Fruit fly (Drosophila melanogaster) whole organism, embryonic: Measurements from ENCODE around the gene Hecw.
A peak's percentile ranks its signal among the peaks of the same experiment; 100 is the strongest.

ENCODE experiments used
- Antp ChIP-seq: fragments of 200-800 bp; sonication (Bioruptor generic); optimal IDR thresholded peaks from 3 replicates; lab custom pipeline; 2016; ENCODE audit warnings: missing biosample characterization, missing genetic modification characterization
- Asciz ChIP-seq: fragments of 200-800 bp; sonication (Bioruptor generic); optimal IDR thresholded peaks from 2 replicates; lab custom pipeline; 2017; ENCODE audit warnings: missing biosample characterization, mild to moderate bottlenecking, missing genetic modification characterization, missing genetic modification reagents
- CG10959 ChIP-seq: fragments of 200-800 bp; sonication (Bioruptor generic); IDR thresholded peaks from 2 replicates; pipeline ENCODE4 v1.3.6; 2022; ENCODE audit warnings: missing biosample characterization, missing genetic modification characterization
- CG1233 ChIP-seq: fragments of 200-800 bp; sonication (Bioruptor generic); optimal IDR thresholded peaks from 4 replicates; lab custom pipeline; 2018; ENCODE audit warnings: missing biosample characterization, mild to moderate bottlenecking, missing genetic modification characterization
- CG1529 ChIP-seq: fragments of 200-800 bp; sonication (Bioruptor generic); optimal IDR thresholded peaks from 3 replicates; lab custom pipeline; 2018; ENCODE audit warnings: missing biosample characterization, missing genetic modification characterization
- CG1602 ChIP-seq: fragments of 200-800 bp; sonication (Bioruptor generic); optimal IDR thresholded peaks from 3 replicates; lab custom pipeline; 2016; ENCODE audit warnings: missing biosample characterization, missing genetic modification characterization
- CG16813 ChIP-seq: fragments of 200-800 bp; sonication (Bioruptor generic); IDR thresholded peaks from 3 replicates; pipeline ENCODE4 v1.3.6; 2022; ENCODE audit warnings: missing biosample characterization, missing genetic modification characterization; ENCODE audit not compliant: partially characterized antibody
- CG18764 ChIP-seq: fragments of 200-800 bp; sonication (Bioruptor generic); optimal IDR thresholded peaks from 3 replicates; lab custom pipeline; 2016; ENCODE audit warnings: missing biosample characterization, missing genetic modification characterization
- CG2889 ChIP-seq: fragments of 200-800 bp; sonication (Bioruptor generic); IDR thresholded peaks from 3 replicates; pipeline ENCODE4 v1.3.6; 2022; ENCODE audit warnings: missing biosample characterization, missing genetic modification characterization
- CG3163 ChIP-seq: fragments of 200-800 bp; sonication (Bioruptor generic); optimal IDR thresholded peaks from 3 replicates; lab custom pipeline; 2016; ENCODE audit warnings: missing biosample characterization, missing genetic modification characterization
- CG32767 ChIP-seq: fragments of 200-800 bp; sonication (Bioruptor generic); IDR thresholded peaks from 2 replicates; pipeline ENCODE4 v1.3.6; 2022; ENCODE audit warnings: missing biosample characterization, missing genetic modification characterization
- CG3838 ChIP-seq: fragments of 200-800 bp; sonication (Bioruptor generic); optimal IDR thresholded peaks from 3 replicates; lab custom pipeline; 2016; ENCODE audit warnings: missing biosample characterization, missing genetic modification characterization
- CG42726 ChIP-seq: fragments of 200-800 bp; sonication (Bioruptor generic); IDR thresholded peaks from 2 replicates; pipeline ENCODE4 v1.3.6; 2022; ENCODE audit warnings: missing biosample characterization, missing genetic modification characterization; ENCODE audit not compliant: partially characterized antibody
- CG4282 ChIP-seq: fragments of 200-800 bp; sonication (Bioruptor generic); optimal IDR thresholded peaks from 2 replicates; lab custom pipeline; 2016; ENCODE audit warnings: missing biosample characterization, missing genetic modification characterization
- CG4854 ChIP-seq: fragments of 200-800 bp; sonication (Bioruptor generic); optimal IDR thresholded peaks from 2 replicates; lab custom pipeline; 2016; ENCODE audit warnings: missing biosample characterization, missing genetic modification characterization, inconsistent platforms
- CG7839 ChIP-seq: fragments of 200-800 bp; sonication (Bioruptor generic); optimal IDR thresholded peaks from 3 replicates; lab custom pipeline; 2018; ENCODE audit warnings: missing biosample characterization, mild to moderate bottlenecking, missing genetic modification characterization, moderate library complexity
- Chrac-16 ChIP-seq: fragments of 200-800 bp; sonication (Bioruptor generic); optimal IDR thresholded peaks from 3 replicates; lab custom pipeline; 2016; ENCODE audit warnings: missing biosample characterization, missing genetic modification characterization
- Dfd ChIP-seq, 2 experiments: fragments of >200 bp; optimal IDR thresholded peaks; 2 replicates each; lab custom pipeline; 2017; ENCODE audit warnings: missing biosample characterization in 2 of 2, missing genetic modification characterization in 2 of 2
- Dref ChIP-seq: fragments of 200-800 bp; sonication (Bioruptor generic); IDR thresholded peaks from 2 replicates; pipeline ENCODE4 v1.3.6; 2022; ENCODE audit warnings: missing biosample characterization, missing genetic modification characterization
- Drgx ChIP-seq: fragments of 200-800 bp; sonication (Bioruptor generic); IDR thresholded peaks from 2 replicates; pipeline ENCODE4 v1.3.6; 2022; ENCODE audit warnings: missing biosample characterization, missing genetic modification characterization
- HLH4C ChIP-seq: fragments of 200-800 bp; sonication (Bioruptor generic); IDR thresholded peaks from 3 replicates; pipeline ENCODE4 v1.3.6; 2022; ENCODE audit warnings: missing biosample characterization, missing genetic modification characterization; ENCODE audit not compliant: partially characterized antibody
- Hey ChIP-seq: fragments of 200-800 bp; sonication (Bioruptor generic); optimal IDR thresholded peaks from 3 replicates; lab custom pipeline; 2018; ENCODE audit warnings: missing biosample characterization, mild to moderate bottlenecking, missing genetic modification characterization
- Lpt ChIP-seq: fragments of >200 bp; optimal IDR thresholded peaks from 2 replicates; lab custom pipeline; 2018; ENCODE audit warnings: missing biosample characterization, missing genetic modification characterization
- Med ChIP-seq: fragments of 200-800 bp; sonication (Bioruptor generic); peaks from one replicate; lab custom pipeline; 2016; ENCODE audit warnings: missing biosample characterization, missing genetic modification characterization, mild to moderate bottlenecking, inconsistent platforms, moderate library complexity
- NC2β ChIP-seq: fragments of 200-800 bp; sonication (Bioruptor generic); optimal IDR thresholded peaks from 2 replicates; lab custom pipeline; 2016; ENCODE audit warnings: missing biosample characterization, missing genetic modification characterization
- Neu2 ChIP-seq: fragments of 200-800 bp; sonication (Bioruptor generic); optimal IDR thresholded peaks from 3 replicates; lab custom pipeline; 2016; ENCODE audit warnings: missing biosample characterization, missing genetic modification characterization, borderline replicate concordance
- TFAM ChIP-seq: fragments of 200-800 bp; sonication (Bioruptor generic); optimal IDR thresholded peaks from 2 replicates; lab custom pipeline; 2017; ENCODE audit warnings: missing biosample characterization, missing genetic modification characterization, inconsistent platforms
- Trl ChIP-seq, 3 experiments: fragments of >200 bp in 2 of 3; fragments of 200-800 bp in 1 of 3; sonication (Bioruptor generic) in 1 of 3; optimal IDR thresholded peaks; 2 replicates in 1 of 3; 3 replicates in 2 of 3; lab custom pipeline; 2016 to 2017; ENCODE audit warnings: missing biosample characterization in 1 of 3, missing genetic modification characterization in 1 of 3
- ac ChIP-seq: fragments of 200-800 bp; sonication (Bioruptor generic); optimal IDR thresholded peaks from 3 replicates; lab custom pipeline; 2017; ENCODE audit warnings: missing biosample characterization, mild to moderate bottlenecking, missing genetic modification characterization
- amos ChIP-seq: fragments of 200-800 bp; sonication (Bioruptor generic); IDR thresholded peaks from 2 replicates; pipeline ENCODE4 v1.3.6; 2022; ENCODE audit warnings: missing biosample characterization, missing genetic modification characterization; ENCODE audit not compliant: partially characterized antibody
- ara ChIP-seq: fragments of 200-800 bp; sonication (Bioruptor generic); IDR thresholded peaks from 2 replicates; pipeline ENCODE4 v1.3.6; 2022; ENCODE audit warnings: missing biosample characterization, missing genetic modification characterization
- ash1 ChIP-seq: fragments of 200-800 bp; sonication (Bioruptor generic); optimal IDR thresholded peaks from 2 replicates; lab custom pipeline; 2018; ENCODE audit warnings: missing biosample characterization, mild to moderate bottlenecking, missing genetic modification characterization
- bbx ChIP-seq: fragments of 200-800 bp; sonication (Bioruptor generic); IDR thresholded peaks from 2 replicates; pipeline ENCODE4 v1.3.6; 2022; ENCODE audit warnings: missing biosample characterization, missing genetic modification characterization; ENCODE audit not compliant: partially characterized antibody
- br ChIP-seq: fragments of >200 bp; optimal IDR thresholded peaks from 2 replicates; lab custom pipeline; 2017
- corto ChIP-seq: fragments of 200-800 bp; sonication (Bioruptor generic); optimal IDR thresholded peaks from 2 replicates; lab custom pipeline; 2016; ENCODE audit warnings: missing biosample characterization, mild to moderate bottlenecking, missing genetic modification characterization, moderate library complexity
- esg ChIP-seq: fragments of 200-800 bp; sonication (Bioruptor generic); conservative IDR thresholded peaks from 2 replicates; pipeline ENCODE4 v1.3.6; 2022; ENCODE audit warnings: missing biosample characterization, missing genetic modification characterization
- gfzf ChIP-seq: fragments of 200-800 bp; sonication (Bioruptor generic); optimal IDR thresholded peaks from 2 replicates; lab custom pipeline; 2016; ENCODE audit warnings: missing biosample characterization, mild to moderate bottlenecking, missing genetic modification characterization, moderate library complexity
- grau ChIP-seq: fragments of 200-800 bp; optimal IDR thresholded peaks from 3 replicates; lab custom pipeline; 2019; ENCODE audit warnings: missing biosample characterization, mild to moderate bottlenecking, missing genetic modification characterization, moderate library complexity
- ind ChIP-seq: fragments of 200-800 bp; sonication (Bioruptor generic); optimal IDR thresholded peaks from 3 replicates; lab custom pipeline; 2016; ENCODE audit warnings: missing biosample characterization, missing genetic modification characterization
- kay ChIP-seq: fragments of 200-800 bp; sonication (Bioruptor generic); optimal IDR thresholded peaks from 2 replicates; lab custom pipeline; 2016; ENCODE audit warnings: missing biosample characterization, missing genetic modification characterization
- odd ChIP-seq: fragments of 200-800 bp; sonication (Bioruptor generic); optimal IDR thresholded peaks from 2 replicates; lab custom pipeline; 2017; ENCODE audit warnings: missing biosample characterization, mild to moderate bottlenecking, missing genetic modification characterization
- otp ChIP-seq: fragments of 200-800 bp; sonication (Bioruptor generic); IDR thresholded peaks from 3 replicates; pipeline ENCODE4, ENCODE4 v1.3.6; 2022; ENCODE audit warnings: missing biosample characterization, missing genetic modification characterization
- phol ChIP-seq: fragments of 200-800 bp; sonication (Bioruptor generic); optimal IDR thresholded peaks from 3 replicates; lab custom pipeline; 2018; ENCODE audit warnings: missing biosample characterization, mild to moderate bottlenecking, missing genetic modification characterization, moderate library complexity
- rib ChIP-seq: fragments of 200-800 bp; sonication (Bioruptor generic); IDR thresholded peaks from 2 replicates; pipeline ENCODE4 v1.3.6; 2022; ENCODE audit warnings: missing biosample characterization, missing genetic modification characterization
- schlank ChIP-seq: fragments of 200-800 bp; sonication (Bioruptor generic); optimal IDR thresholded peaks from 2 replicates; lab custom pipeline; 2018; ENCODE audit warnings: missing biosample characterization, mild to moderate bottlenecking, missing genetic modification characterization
- tin ChIP-seq: fragments of 200-800 bp; sonication (Bioruptor generic); optimal IDR thresholded peaks from 3 replicates; lab custom pipeline; 2016; ENCODE audit warnings: missing biosample characterization, missing genetic modification characterization
- trem ChIP-seq: fragments of 200-800 bp; optimal IDR thresholded peaks from 3 replicates; lab custom pipeline; 2019; ENCODE audit warnings: missing biosample characterization, mild to moderate bottlenecking, missing genetic modification characterization, moderate library complexity
- tx ChIP-seq: fragments of 200-800 bp; sonication (Bioruptor generic); optimal IDR thresholded peaks from 2 replicates; lab custom pipeline; 2016; ENCODE audit warnings: missing biosample characterization, missing genetic modification characterization
- zen2 ChIP-seq: fragments of 200-800 bp; sonication (Bioruptor generic); IDR thresholded peaks from 3 replicates; pipeline ENCODE4 v1.3.6; 2022; ENCODE audit warnings: missing biosample characterization, missing genetic modification characterization; ENCODE audit not compliant: partially characterized antibody

Gene Hecw

dm6 chrX:9585359-9586002 is 23.3 kb upstream of the Hecw start, which contains the start of gene Hex-A (continued):
- peak; percentile 41 for TF ChIP-seq ac (GFP tag; lab: Kevin White, UChicago)
- TF ChIP-seq ash1 (GFP tag; lab: Kevin White, UChicago), result peak; percentile 64
- no peak for TF ChIP-seq br (lab: Kevin White, UChicago)
- TF ChIP-seq CG1233, result peak; percentile 96
- TF ChIP-seq otp (GFP tag; lab: Robert Waterston, UW), result peak; percentile 83; the same call in 1 of the 3 replicates
- peak; percentile 79 for TF ChIP-seq Chrac-16 (GFP tag; lab: Kevin White, UChicago)
- no peak for TF ChIP-seq Dref (GFP tag; lab: Robert Waterston, UW)
- TF ChIP-seq CG1602 (GFP tag; lab: Kevin White, UChicago), result peak; percentile 87
- TF ChIP-seq CG3163 (GFP tag; lab: Kevin White, UChicago), result peak; percentile 76
- TF ChIP-seq corto (GFP tag; lab: Kevin White, UChicago), result peak; percentile 77
- TF ChIP-seq schlank (tag; lab: Kevin White, UChicago), result peak; percentile 95
- TF ChIP-seq HLH4C, result peak; percentile 50; the same call in 1 of the 3 replicates
- no peak for TF ChIP-seq Lpt
- peak; percentile 85 for TF ChIP-seq Antp (GFP tag; lab: Kevin White, UChicago)
- peak; percentile 76 for TF ChIP-seq TFAM
- TF ChIP-seq Neu2 (GFP tag; lab: Kevin White, UChicago), result peak; percentile 69
- peak; percentile 98 for TF ChIP-seq odd (GFP tag; lab: Kevin White, UChicago)
- TF ChIP-seq zen2 (GFP tag; lab: Robert Waterston, UW), result no peak; the same call in 2 of the 3 replicates
- TF ChIP-seq CG3838 (GFP tag; lab: Kevin White, UChicago), result peak; percentile 90
- peak; percentile 87 for TF ChIP-seq CG2889
- peak; percentile 99 for TF ChIP-seq Med (GFP tag; lab: Kevin White, UChicago)
- no peak for TF ChIP-seq gfzf (GFP tag; lab: Kevin White, UChicago)
- peak; percentile 84 for TF ChIP-seq NC2β
- peak; percentile 98 for TF ChIP-seq CG7839 (tag; lab: Kevin White, UChicago)
- peak; percentile 93 for TF ChIP-seq CG4854
- peak; percentile 92 for TF ChIP-seq trem
- peak; percentile 35 for TF ChIP-seq CG4282 (GFP tag; lab: Kevin White, UChicago)
- TF ChIP-seq CG10959 (GFP tag; lab: Robert Waterston, UW), result peak; percentile 46
- peak; percentile 84 to 91 for TF ChIP-seq Trl (optimal IDR thresholded peaks at IDR 0.05; lab: Kevin White, UChicago)
- peak; percentile 94 for TF ChIP-seq Trl (GFP tag; optimal IDR thresholded peaks at IDR 0.05; lab: Kevin White, UChicago)
- TF ChIP-seq Dfd (GFP tag; optimal IDR thresholded peaks at IDR 0.05; lab: Kevin White, UChicago), result no peak
- TF ChIP-seq bbx, result peak; percentile 58
- peak; percentile 93 for TF ChIP-seq CG32767 (GFP tag; lab: Robert Waterston, UW)
- TF ChIP-seq CG18764 (GFP tag; lab: Kevin White, UChicago), result peak; percentile 82
- peak; percentile 96 for TF ChIP-seq kay (GFP tag; lab: Kevin White, UChicago)
- TF ChIP-seq rib, result peak; percentile 95
- TF ChIP-seq tx (GFP tag; lab: Kevin White, UChicago), result peak; percentile 89
- peak; percentile 96 for TF ChIP-seq CG1529 (GFP tag; lab: Kevin White, UChicago)
- peak; percentile 93 for TF ChIP-seq Hey (tag; lab: Kevin White, UChicago)
- peak; percentile 85 for TF ChIP-seq ara (GFP tag; lab: Robert Waterston, UW)
- TF ChIP-seq phol (tag; lab: Kevin White, UChicago), result peak; percentile 97
- peak; percentile 89 for TF ChIP-seq esg (GFP tag; lab: Robert Waterston, UW)
- TF ChIP-seq CG42726 (GFP tag; lab: Robert Waterston, UW), result peak; percentile 52; the same call in 1 of the 2 replicates
- peak; percentile 88 for TF ChIP-seq Drgx (GFP tag; lab: Robert Waterston, UW)
- peak; percentile 97 for TF ChIP-seq Asciz (GFP tag; lab: Kevin White, UChicago)
- peak; percentile 92 for TF ChIP-seq tin (GFP tag; lab: Kevin White, UChicago)
- TF ChIP-seq amos (GFP tag; lab: Robert Waterston, UW), result peak; percentile 14; the same call in 1 of the 2 replicates
- TF ChIP-seq grau, result peak; percentile 98
- TF ChIP-seq CG16813 (GFP tag; lab: Robert Waterston, UW), result no peak
- peak; percentile 84 for TF ChIP-seq ind (GFP tag; lab: Kevin White, UChicago)
